Worm (Caenorhabditis elegans) whole organism, L3 larva: ENCODE results near the gene Y110A2AL.3.

Experiments used
- aly-2 ChIP-seq: fragments of 150-350 bp; optimal IDR thresholded peaks from 2 replicates; lab custom pipeline; 2014; ENCODE audit warnings: missing biosample characterization, missing genetic modification characterization
- ceh-16 ChIP-seq: sonication (generic microtip); optimal IDR thresholded peaks from 2 replicates; lab custom pipeline; 2017; ENCODE audit warnings: missing biosample characterization, missing genetic modification characterization
- ceh-28 ChIP-seq: fragments of 150-350 bp; optimal IDR thresholded peaks from 2 replicates; lab custom pipeline; 2014; ENCODE audit warnings: missing biosample characterization, missing genetic modification reagents, missing genetic modification characterization
- ceh-9 ChIP-seq: sonication (generic microtip); optimal IDR thresholded peaks from 2 replicates; lab custom pipeline; 2018; ENCODE audit warnings: missing biosample characterization, missing genetic modification characterization
- daf-12 ChIP-seq: fragments of 150-350 bp; optimal IDR thresholded peaks from 2 replicates; lab custom pipeline; 2014; ENCODE audit warnings: missing biosample characterization, missing genetic modification reagents, missing genetic modification characterization
- egl-27 ChIP-seq: sonication (generic microtip); optimal IDR thresholded peaks from 4 replicates; lab custom pipeline; 2017; ENCODE audit warnings: missing biosample characterization, missing genetic modification reagents, missing genetic modification characterization
- egl-5 ChIP-seq: fragments of 150-350 bp; optimal IDR thresholded peaks from 2 replicates; lab custom pipeline; 2017; ENCODE audit warnings: missing biosample characterization, missing genetic modification reagents, missing genetic modification characterization, inconsistent platforms
- elt-2 ChIP-seq: sonication (generic microtip); optimal IDR thresholded peaks from 2 replicates; lab custom pipeline; 2016; ENCODE audit warnings: missing genetic modification reagents, mild to moderate bottlenecking, missing genetic modification characterization, missing compliant biosample characterization
- elt-3 ChIP-seq, 3 experiments: fragments of 150-350 bp in 1 of 3; sonication (generic microtip) in 2 of 3; optimal IDR thresholded peaks; 2 replicates in 2 of 3; 4 replicates in 1 of 3; lab custom pipeline; 2014 to 2017; ENCODE audit warnings: missing biosample characterization in 3 of 3, missing genetic modification characterization in 3 of 3
- eor-1 ChIP-seq, 2 experiments: fragments of 150-350 bp; optimal IDR thresholded peaks; 2 replicates each; lab custom pipeline; 2014 to 2018; ENCODE audit warnings: missing biosample characterization in 2 of 2, missing genetic modification characterization in 2 of 2
- fkh-10 ChIP-seq: sonication (generic microtip); optimal IDR thresholded peaks from 2 replicates; lab custom pipeline; 2017; ENCODE audit warnings: missing biosample characterization, missing genetic modification reagents, missing genetic modification characterization
- fos-1 ChIP-seq: fragments of 150-350 bp; optimal IDR thresholded peaks from 2 replicates; lab custom pipeline; 2014; ENCODE audit warnings: missing biosample characterization, missing genetic modification characterization
- hmg-11 ChIP-seq: sonication (generic microtip); optimal IDR thresholded peaks from 2 replicates; lab custom pipeline; 2016; ENCODE audit warnings: missing genetic modification characterization, missing compliant biosample characterization
- jun-1 ChIP-seq: fragments of 150-350 bp; optimal IDR thresholded peaks from 2 replicates; lab custom pipeline; 2014; ENCODE audit warnings: missing biosample characterization, missing genetic modification reagents, missing genetic modification characterization
- lin-15B ChIP-seq: fragments of 150-350 bp; optimal IDR thresholded peaks from 2 replicates; lab custom pipeline; 2014; ENCODE audit warnings: missing biosample characterization, missing genetic modification characterization
- lin-39 ChIP-seq: fragments of 150-350 bp; optimal IDR thresholded peaks from 2 replicates; lab custom pipeline; 2018; ENCODE audit warnings: missing biosample characterization, missing genetic modification reagents, missing genetic modification characterization
- lsy-12 ChIP-seq: sonication (generic microtip); optimal IDR thresholded peaks from 2 replicates; lab custom pipeline; 2016; ENCODE audit warnings: mild to moderate bottlenecking, missing genetic modification characterization, missing compliant biosample characterization
- mml-1 ChIP-seq: fragments of 150-350 bp; sonication (generic microtip); optimal IDR thresholded peaks from 3 replicates; lab custom pipeline; 2014; ENCODE audit warnings: missing biosample characterization, missing genetic modification characterization
- nfya-1 ChIP-seq: sonication (generic microtip); optimal IDR thresholded peaks from 2 replicates; lab custom pipeline; 2017; ENCODE audit warnings: missing genetic modification characterization, mild to moderate bottlenecking, missing compliant biosample characterization, antibody characterized with exemption, moderate library complexity; ENCODE audit not compliant: insufficient read depth
- nhr-11 ChIP-seq: fragments of 150-350 bp; optimal IDR thresholded peaks from 2 replicates; lab custom pipeline; 2014; ENCODE audit warnings: missing biosample characterization, missing genetic modification characterization
- nhr-23 ChIP-seq: fragments of 150-350 bp; optimal IDR thresholded peaks from 2 replicates; lab custom pipeline; 2014; ENCODE audit warnings: missing biosample characterization, missing genetic modification reagents, missing genetic modification characterization
- nhr-237 ChIP-seq: fragments of 150-350 bp; optimal IDR thresholded peaks from 2 replicates; lab custom pipeline; 2014; ENCODE audit warnings: missing biosample characterization, missing genetic modification characterization
- nhr-67 ChIP-seq: fragments of 150-350 bp; optimal IDR thresholded peaks from 2 replicates; lab custom pipeline; 2014; ENCODE audit warnings: missing biosample characterization, missing genetic modification characterization
- nhr-76 ChIP-seq: fragments of 150-350 bp; sonication (generic microtip); optimal IDR thresholded peaks from 5 replicates; lab custom pipeline; 2014; ENCODE audit warnings: missing biosample characterization, missing genetic modification characterization
- pha-4 ChIP-seq: fragments of 150-350 bp; optimal IDR thresholded peaks from 2 replicates; lab custom pipeline; 2014; ENCODE audit warnings: missing biosample characterization, missing genetic modification reagents, missing genetic modification characterization
- pqm-1 ChIP-seq: fragments of 150-350 bp; optimal IDR thresholded peaks from 2 replicates; lab custom pipeline; 2017; ENCODE audit warnings: missing biosample characterization, missing genetic modification characterization, inconsistent platforms
- skn-1 ChIP-seq: fragments of 150-350 bp; optimal IDR thresholded peaks from 2 replicates; lab custom pipeline; 2014; ENCODE audit warnings: missing biosample characterization, missing genetic modification characterization
- tbx-2 ChIP-seq: sonication (generic microtip); optimal IDR thresholded peaks from 2 replicates; lab custom pipeline; 2016; ENCODE audit warnings: mild to moderate bottlenecking, missing genetic modification characterization, missing compliant biosample characterization
- unc-39 ChIP-seq: sonication (generic microtip); optimal IDR thresholded peaks from 4 replicates; lab custom pipeline; 2017; ENCODE audit warnings: missing biosample characterization, missing genetic modification characterization
- unc-62 ChIP-seq: fragments of 150-350 bp; sonication (generic microtip); optimal IDR thresholded peaks from 4 replicates; lab custom pipeline; 2014; ENCODE audit warnings: missing biosample characterization, missing genetic modification reagents, missing genetic modification characterization
- zag-1 ChIP-seq: fragments of 150-350 bp; optimal IDR thresholded peaks from 2 replicates; lab custom pipeline; 2014; ENCODE audit warnings: missing biosample characterization, missing genetic modification characterization
- ztf-11 ChIP-seq: fragments of 150-350 bp; optimal IDR thresholded peaks from 2 replicates; lab custom pipeline; 2014; ENCODE audit warnings: missing biosample characterization, missing genetic modification characterization
- ztf-4 ChIP-seq: fragments of 150-350 bp; optimal IDR thresholded peaks from 2 replicates; lab custom pipeline; 2014; ENCODE audit warnings: missing biosample characterization, missing genetic modification characterization

The Y110A2AL.3 gene

ce11 chrII:2859873-2860821, 6.7 kb upstream of the Y110A2AL.3 start:
- TF ChIP-seq nhr-23 (tag; lab: Kevin White, UChicago) (peak; percentile 43), fos-1 (tag; lab: Kevin White, UChicago) (no peak), pha-4 (tag; lab: Kevin White, UChicago) (peak; percentile 24), nfya-1 (tag; lab: Kevin White, UChicago) (peak; percentile 10)

- no peak for TF ChIP-seq skn-1 (tag; lab: Kevin White, UChicago)
- peak; percentile 32 for TF ChIP-seq hmg-11 (tag; lab: Kevin White, UChicago)
- TF ChIP-seq pha-4 (tag; lab: Kevin White, UChicago), result no peak
- TF ChIP-seq elt-2 (tag; lab: Kevin White, UChicago), result peak; percentile 19
- TF ChIP-seq, all 47 proteins: peak for 2
These were observed 5.3 kb upstream of the Y110A2AL.3 start for ce11 chrII:2861385-2862099.

DNA sequence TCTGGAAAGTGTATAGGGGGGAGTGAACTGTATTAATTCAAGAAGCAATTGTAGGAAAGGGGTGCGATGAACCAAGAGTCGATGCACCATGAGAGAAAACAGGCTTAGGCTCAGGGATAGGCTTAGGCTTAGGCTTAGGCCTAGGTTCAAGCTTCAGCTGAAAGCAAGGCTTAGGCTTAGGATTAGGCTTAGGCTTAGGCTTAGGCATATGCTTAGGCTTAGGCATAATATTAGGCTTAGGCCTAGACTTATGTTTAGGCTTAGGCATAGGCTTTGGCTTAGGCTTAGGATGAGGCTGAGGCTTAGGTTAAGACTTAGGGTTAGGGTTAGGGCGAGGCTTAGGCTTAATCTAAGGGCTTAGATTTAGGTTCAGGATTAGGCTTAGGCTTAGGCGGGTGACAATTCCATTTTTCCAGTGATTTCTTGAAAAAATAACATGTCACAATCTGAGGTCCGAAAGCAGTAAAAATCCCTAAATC, 4.3 kb upstream of the Y110A2AL.3 start:
- TF ChIP-seq egl-5 (tag; lab: Kevin White, UChicago) (no peak), tbx-2 (tag; lab: Kevin White, UChicago) (no peak), eor-1 (tag; optimal IDR thresholded peaks at IDR 0.05; lab: Kevin White, UChicago) (no peak), nhr-237 (tag; lab: Kevin White, UChicago) (no peak), unc-39 (no peak), unc-62 (no peak), ztf-11 (tag; lab: Kevin White, UChicago) (no peak), zag-1 (tag; lab: Kevin White, UChicago) (no peak)

ce11 chrII:2864229-2864628, 2.6 kb upstream of the Y110A2AL.3 start, which contains the start of gene Y110A2AL.5:
Y110A2AL.5 (plus strand) TSS chrII:2864529.
- TF ChIP-seq hmg-11 (tag; lab: Kevin White, UChicago), result no peak
- TF ChIP-seq lin-39 (tag; lab: Kevin White, UChicago), result no peak

ce11 chrII:2865355-2865754, 1.5 kb upstream of the Y110A2AL.3 start:
- TF ChIP-seq nhr-67 (tag; lab: Kevin White, UChicago) (no peak), egl-27 (tag; lab: Kevin White, UChicago) (no peak), nhr-11 (tag; lab: Kevin White, UChicago) (no peak), nhr-237 (tag; lab: Kevin White, UChicago) (no peak), elt-2 (tag; lab: Kevin White, UChicago) (no peak), nhr-76 (tag; lab: Kevin White, UChicago) (no peak), daf-12 (tag; lab: Kevin White, UChicago) (no peak), pha-4 (tag; lab: Kevin White, UChicago) (no peak), pqm-1 (tag; lab: Kevin White, UChicago) (no peak), egl-5 (tag; lab: Kevin White, UChicago) (no peak), elt-3 (tag; optimal IDR thresholded peaks at IDR 0.05; lab: Kevin White, UChicago) (no peak), lsy-12 (tag; lab: Kevin White, UChicago) (no peak), eor-1 (tag; optimal IDR thresholded peaks at IDR 0.05; lab: Kevin White, UChicago) (no peak), fos-1 (tag; lab: Kevin White, UChicago) (no peak), ztf-4 (no peak), fkh-10 (no peak), ceh-16 (no peak)

- TF ChIP-seq eor-1 (tag; optimal IDR thresholded peaks at IDR 0.05; lab: Kevin White, UChicago), result no peak
- no peak for TF ChIP-seq unc-39
- TF ChIP-seq ztf-4, result no peak
- TF ChIP-seq ztf-11 (tag; lab: Kevin White, UChicago), result no peak
- TF ChIP-seq ceh-28 (tag; lab: Kevin White, UChicago), result no peak
- TF ChIP-seq aly-2, result no peak
- TF ChIP-seq jun-1 (tag; lab: Kevin White, UChicago), result no peak
- no peak for TF ChIP-seq lin-15B (tag; lab: Kevin White, UChicago)
- TF ChIP-seq elt-3 (tag; optimal IDR thresholded peaks at IDR 0.05; lab: Kevin White, UChicago), result no peak
- TF ChIP-seq ceh-9, result no peak
- TF ChIP-seq mml-1 (tag; lab: Kevin White, UChicago), result no peak
- TF ChIP-seq egl-5 (tag; lab: Kevin White, UChicago), result no peak
- TF ChIP-seq nhr-23 (tag; lab: Kevin White, UChicago), result no peak
- no peak for TF ChIP-seq ceh-16
- no peak for TF ChIP-seq fos-1 (tag; lab: Kevin White, UChicago)
These were observed 827 bp downstream of the Y110A2AL.3 start, which contains the start of gene Y110A2AL.2 for ce11 chrII:2867701-2868100. Y110A2AL.2 (plus strand) TSS chrII:2868001.
